Worm (Caenorhabditis elegans) whole organism, L4 larva: ENCODE results near the gene bar-1.

Experiments
- Y5F2A.4 ChIP-seq: fragments of 200-800 bp; sonication (Bioruptor generic); optimal IDR thresholded peaks from 2 replicates; lab custom pipeline; 2018; ENCODE audit warnings: mild to moderate bottlenecking, missing genetic modification characterization, missing compliant biosample characterization
- duxl-1 ChIP-seq: sonication (generic microtip); optimal IDR thresholded peaks from 2 replicates; lab custom pipeline; 2016; ENCODE audit warnings: mild to moderate bottlenecking, missing genetic modification characterization, moderate library complexity, missing compliant biosample characterization; ENCODE audit not compliant: poor library complexity
- jun-1 ChIP-seq: fragments of 150-350 bp; optimal IDR thresholded peaks from 2 replicates; lab custom pipeline; 2014; ENCODE audit warnings: missing biosample characterization, missing genetic modification reagents, missing genetic modification characterization
- mdl-1 ChIP-seq, 2 experiments: fragments of 150-350 bp in 1 of 2; sonication (generic microtip) in 1 of 2; optimal IDR thresholded peaks; 2 replicates each; lab custom pipeline; 2014 to 2017; ENCODE audit warnings: missing biosample characterization in 2 of 2, missing genetic modification characterization in 2 of 2
- nhr-48 ChIP-seq: sonication (generic microtip); optimal IDR thresholded peaks from 2 replicates; lab custom pipeline; 2016; ENCODE audit warnings: mild to moderate bottlenecking, missing genetic modification characterization, missing compliant biosample characterization
- skn-1 ChIP-seq: fragments of 150-350 bp; optimal IDR thresholded peaks from 2 replicates; lab custom pipeline; 2014; ENCODE audit warnings: missing biosample characterization, missing genetic modification characterization

ce11 chrX:7153460-7153859, 17.0 kb downstream of the bar-1 start:
- TF ChIP-seq Y5F2A.4 (GFP tag; lab: Kevin White, UChicago), result no peak
- TF ChIP-seq nhr-48 (tag; lab: Kevin White, UChicago), result no peak
- TF ChIP-seq jun-1 (tag; lab: Kevin White, UChicago), result no peak
- TF ChIP-seq mdl-1 (tag; optimal IDR thresholded peaks at IDR 0.05; lab: Kevin White, UChicago), result no peak
- TF ChIP-seq skn-1 (tag; lab: Kevin White, UChicago), result no peak
- TF ChIP-seq duxl-1 (tag; lab: Kevin White, UChicago), result no peak
